Fruit fly (Drosophila melanogaster) whole organism, wandering third instar larva: Measurements from ENCODE around the gene mRpL9.
A peak's percentile ranks its signal among the peaks of the same experiment; 100 is the strongest.

ENCODE experiments used
- CG9705 ChIP-seq: fragments of 200-800 bp; sonication (Bioruptor generic); optimal IDR thresholded peaks from 2 replicates; lab custom pipeline; 2018; ENCODE audit warnings: missing biosample characterization, mild to moderate bottlenecking, missing genetic modification characterization
- Dfd ChIP-seq: fragments of >200 bp; optimal IDR thresholded peaks from 2 replicates; lab custom pipeline; 2017; ENCODE audit warnings: missing biosample characterization, missing genetic modification characterization
- Dif ChIP-seq: fragments of 200-275, 200-300 bp; sonication (Bioruptor generic); optimal IDR thresholded peaks from 2 replicates; lab custom pipeline; 2018; ENCODE audit warnings: missing biosample characterization, missing genetic modification characterization; ENCODE audit not compliant: partially characterized antibody
- GATAd ChIP-seq: sonication (Bioruptor generic); optimal IDR thresholded peaks from 2 replicates; lab custom pipeline; 2016; ENCODE audit warnings: missing biosample characterization, missing genetic modification characterization
- HLH106 ChIP-seq: fragments of 200-800 bp; optimal IDR thresholded peaks from 3 replicates; lab custom pipeline; 2019; ENCODE audit warnings: missing biosample characterization, mild to moderate bottlenecking, missing genetic modification characterization, moderate library complexity
- Mio ChIP-seq: sonication (Bioruptor generic); optimal IDR thresholded peaks from 2 replicates; lab custom pipeline; 2016; ENCODE audit warnings: missing biosample characterization, missing genetic modification characterization
- Myc ChIP-seq: fragments of >200 bp; optimal IDR thresholded peaks from 2 replicates; lab custom pipeline; 2017
- N ChIP-seq: fragments of >200 bp; optimal IDR thresholded peaks from 2 replicates; lab custom pipeline; 2018; ENCODE audit warnings: missing biosample characterization, missing external identifiers, missing genetic modification characterization
- OdsH ChIP-seq: fragments of 200-800 bp; sonication (Bioruptor generic); optimal IDR thresholded peaks from 2 replicates; lab custom pipeline; 2016; ENCODE audit warnings: missing biosample characterization, mild to moderate bottlenecking, missing genetic modification characterization
- Rel ChIP-seq, 2 experiments: fragments of 200-800 bp; sonication (Bioruptor generic) in 1 of 2; optimal IDR thresholded peaks; 2 replicates in 1 of 2; 3 replicates in 1 of 2; lab custom pipeline; 2016 to 2019; ENCODE audit warnings: mild to moderate bottlenecking in 2 of 2, missing biosample characterization in 2 of 2, missing genetic modification characterization in 2 of 2, moderate library complexity in 1 of 2
- Sp1 ChIP-seq: fragments of 200-800 bp; sonication (Bioruptor generic); optimal IDR thresholded peaks from 3 replicates; lab custom pipeline; 2019; ENCODE audit warnings: missing biosample characterization, mild to moderate bottlenecking, missing genetic modification characterization, moderate library complexity
- Vsx2 ChIP-seq: fragments of 200-300, 225-300 bp; sonication (Bioruptor generic); optimal IDR thresholded peaks from 2 replicates; lab custom pipeline; 2018; ENCODE audit warnings: missing biosample characterization, missing genetic modification characterization; ENCODE audit not compliant: partially characterized antibody
- br ChIP-seq: fragments of 200-800 bp; sonication (Bioruptor generic); optimal IDR thresholded peaks from 2 replicates; lab custom pipeline; 2016; ENCODE audit warnings: missing biosample characterization, missing genetic modification characterization
- brk ChIP-seq: fragments of 200-800 bp; sonication (Bioruptor generic); optimal IDR thresholded peaks from 2 replicates; lab custom pipeline; 2016; ENCODE audit warnings: missing biosample characterization, mild to moderate bottlenecking, missing genetic modification characterization
- dl ChIP-seq, 2 experiments: fragments of 175-275, 200-275 bp in 1 of 2; fragments of 200-275 bp in 1 of 2; sonication (Bioruptor generic); optimal IDR thresholded peaks; lab custom pipeline; 2018; ENCODE audit warnings: mild to moderate bottlenecking in 2 of 2, missing biosample characterization in 2 of 2, missing genetic modification characterization in 2 of 2, moderate library complexity in 2 of 2; ENCODE audit not compliant: partially characterized antibody in 2 of 2, insufficient read depth in 1 of 2
- dmrt93B ChIP-seq: fragments of 200-800 bp; sonication (Bioruptor generic); optimal IDR thresholded peaks from 2 replicates; lab custom pipeline; 2018; ENCODE audit warnings: missing biosample characterization, mild to moderate bottlenecking, missing genetic modification characterization
- dsf ChIP-seq: sonication (Bioruptor generic); optimal IDR thresholded peaks from 2 replicates; lab custom pipeline; 2016; ENCODE audit warnings: missing biosample characterization, missing genetic modification characterization, borderline replicate concordance
- ey ChIP-seq: fragments of 200-800 bp; sonication (Bioruptor generic); optimal IDR thresholded peaks from 2 replicates; lab custom pipeline; 2016; ENCODE audit warnings: missing biosample characterization, missing genetic modification characterization
- foxo ChIP-seq, 2 experiments: fragments of 200-800 bp; sonication (Bioruptor generic); optimal IDR thresholded peaks; 2 replicates in 1 of 2; 3 replicates in 1 of 2; lab custom pipeline; 2016 to 2017; ENCODE audit warnings: missing biosample characterization in 2 of 2, missing genetic modification characterization in 2 of 2
- fru ChIP-seq: fragments of 200-800 bp; sonication (Bioruptor generic); optimal IDR thresholded peaks from 3 replicates; lab custom pipeline; 2016; ENCODE audit warnings: missing biosample characterization, mild to moderate bottlenecking, missing genetic modification characterization
- h ChIP-seq: fragments of 200-800 bp; sonication (Bioruptor generic); optimal IDR thresholded peaks from 3 replicates; lab custom pipeline; 2016; ENCODE audit warnings: missing biosample characterization, mild to moderate bottlenecking, missing genetic modification characterization
- jim ChIP-seq: fragments of 175-275, 200-325 bp; sonication (Bioruptor generic); optimal IDR thresholded peaks from 2 replicates; lab custom pipeline; 2016; ENCODE audit warnings: missing biosample characterization, mild to moderate bottlenecking, missing genetic modification characterization
- lola ChIP-seq: fragments of >200 bp; optimal IDR thresholded peaks from 2 replicates; lab custom pipeline; 2017; ENCODE audit warnings: missing biosample characterization, missing genetic modification characterization
- pan ChIP-seq: fragments of >200 bp; optimal IDR thresholded peaks from 2 replicates; lab custom pipeline; 2017
- psq ChIP-seq: fragments of 200-800 bp; sonication (Bioruptor generic); optimal IDR thresholded peaks from 3 replicates; lab custom pipeline; 2017; ENCODE audit warnings: missing biosample characterization, mild to moderate bottlenecking, missing genetic modification characterization, moderate library complexity
- rgr ChIP-seq: fragments of 200-800 bp; sonication (Bioruptor generic); optimal IDR thresholded peaks from 3 replicates; lab custom pipeline; 2016; ENCODE audit warnings: missing biosample characterization, mild to moderate bottlenecking, missing genetic modification characterization
- sv ChIP-seq: fragments of 200-800 bp; sonication (Bioruptor generic); optimal IDR thresholded peaks from 3 replicates; lab custom pipeline; 2016; ENCODE audit warnings: missing biosample characterization, missing genetic modification characterization
- tai ChIP-seq: sonication (Bioruptor generic); optimal IDR thresholded peaks from 2 replicates; lab custom pipeline; 2016; ENCODE audit warnings: missing biosample characterization, missing genetic modification characterization
- usp ChIP-seq: fragments of >200 bp; optimal IDR thresholded peaks from 2 replicates; lab custom pipeline; 2017; ENCODE audit warnings: missing biosample characterization, missing genetic modification characterization
- woc ChIP-seq: sonication (Bioruptor generic); optimal IDR thresholded peaks from 2 replicates; lab custom pipeline; 2016; ENCODE audit warnings: missing biosample characterization, mild to moderate bottlenecking, missing genetic modification characterization

Gene mRpL9

DNA sequence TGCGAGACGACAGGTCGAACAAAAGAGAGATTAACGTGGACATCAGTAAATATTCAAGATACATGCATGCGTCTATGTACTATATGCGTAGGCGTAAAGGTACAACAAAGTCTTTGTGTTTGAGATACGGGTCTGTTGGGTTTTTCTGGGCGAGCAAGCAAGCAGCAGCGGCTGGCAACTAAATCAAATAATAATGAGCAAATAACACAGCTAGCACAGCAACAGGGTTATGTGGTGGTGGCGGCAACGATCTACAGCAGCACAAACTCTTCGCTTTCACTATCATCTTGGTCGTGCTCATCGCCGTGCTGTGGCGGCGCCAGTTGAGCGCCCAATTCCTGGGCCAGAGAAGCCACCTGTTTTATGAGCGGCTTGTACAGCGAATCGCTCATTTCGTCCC is 23.5 kb downstream of the mRpL9 start:
- TF ChIP-seq fru (GFP tag; lab: Kevin White, UChicago) (no peak), Dif (GFP tag; lab: Kevin White, UChicago) (no peak), dsf (no peak), Mio (GFP tag; lab: Kevin White, UChicago) (no peak)
- TF ChIP-seq, all 38 proteins: peak for 0

DNA sequence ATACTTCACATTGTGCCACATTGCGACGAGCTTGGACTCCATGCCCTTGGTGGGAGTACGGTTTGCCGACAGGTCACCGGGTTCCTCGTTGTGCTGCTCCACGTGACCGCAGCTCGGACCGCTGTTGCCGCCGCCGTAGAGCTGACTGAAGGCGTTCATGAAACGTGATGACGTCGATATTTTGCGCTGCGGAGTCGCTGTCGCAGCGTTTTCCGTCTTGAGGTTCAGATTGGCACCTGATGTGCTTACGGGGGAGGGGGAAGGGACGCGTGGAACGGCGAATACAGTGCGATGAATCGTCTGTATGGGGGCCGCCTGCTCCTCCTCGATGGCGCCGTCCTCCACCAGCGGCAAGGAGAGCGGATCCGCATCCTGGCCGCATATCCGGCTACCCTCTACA is 25.6 kb downstream of the mRpL9 start:
- TF ChIP-seq Mio (GFP tag; lab: Kevin White, UChicago), result no peak
- no peak for TF ChIP-seq OdsH (GFP tag; lab: Kevin White, UChicago)
- no peak for TF ChIP-seq jim
- TF ChIP-seq pan (lab: Kevin White, UChicago), result no peak
- TF ChIP-seq dsf, result no peak
- TF ChIP-seq tai (GFP tag; lab: Kevin White, UChicago), result no peak
- no peak for TF ChIP-seq Myc (lab: Kevin White, UChicago)
- TF ChIP-seq h, result no peak
- TF ChIP-seq psq, result no peak
- no peak for TF ChIP-seq dmrt93B
- no peak for TF ChIP-seq dl (GFP tag; optimal IDR thresholded peaks at IDR 0.05; lab: Kevin White, UChicago; ENCODE audit: insufficient read depth in 1 of 2, partially characterized antibody in 2 of 2)
- TF ChIP-seq rgr, result no peak
- TF ChIP-seq brk (GFP tag; lab: Kevin White, UChicago), result no peak
- TF ChIP-seq Dfd (GFP tag; lab: Kevin White, UChicago), result no peak
- TF ChIP-seq ey (GFP tag; lab: Kevin White, UChicago), result no peak

DNA sequence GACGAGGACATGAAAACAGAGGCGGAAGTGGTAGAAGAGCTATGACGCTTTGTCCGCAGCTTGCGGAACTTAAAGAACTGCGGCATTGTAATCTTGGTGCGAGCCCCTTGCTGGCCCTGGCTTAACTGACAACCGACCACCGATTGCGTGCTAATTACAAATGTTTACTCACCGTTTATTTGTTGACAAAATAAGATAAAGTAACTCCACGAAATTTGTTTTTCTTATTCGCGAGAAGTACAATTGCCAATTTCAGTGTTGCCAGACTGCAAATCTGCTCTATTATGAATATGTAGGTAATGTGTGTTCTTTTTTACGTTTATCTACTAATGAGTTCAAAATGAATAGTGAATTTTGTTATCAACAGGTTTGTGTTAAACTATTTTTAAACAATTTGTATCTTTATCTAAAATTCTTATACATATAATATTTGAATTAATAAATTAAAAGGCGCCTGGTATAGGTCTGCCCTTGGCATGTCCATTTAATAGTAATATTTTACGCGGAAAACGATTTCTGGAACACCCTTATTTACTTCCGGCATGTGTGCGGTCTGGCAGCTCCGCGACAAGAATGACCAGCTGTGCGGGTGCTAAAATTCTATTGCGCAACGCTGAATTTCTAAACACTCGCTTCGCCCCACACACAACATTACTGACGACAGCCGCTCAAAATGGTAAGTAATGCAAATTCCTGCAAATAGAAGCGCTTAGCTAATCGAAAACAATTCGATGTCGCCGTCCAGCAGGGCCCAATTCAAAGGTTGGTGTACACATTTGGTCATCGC is 26.3 kb downstream of the mRpL9 start, which contains the start of the genes Atg4b and Hibch:
Gene Atg4b, minus strand, starts transcription at position 280 of the 787 bp plus-strand sequence.
Gene Hibch, plus strand, starts transcription at position 585 of the 787 bp plus-strand sequence.
- TF ChIP-seq woc (GFP tag; lab: Kevin White, UChicago) (no peak), Sp1 (GFP tag; lab: Kevin White, UChicago) (peak; percentile 84), OdsH (GFP tag; lab: Kevin White, UChicago) (peak; percentile 75), psq (peak; percentile 73), h (peak; percentile 76), foxo (GFP tag; optimal IDR thresholded peaks at IDR 0.05; lab: Kevin White, UChicago) (peak in 1 of 2 experiments; percentile 83), fru (GFP tag; lab: Kevin White, UChicago) (peak; percentile 89), Vsx2 (GFP tag; lab: Kevin White, UChicago) (no peak), sv (GFP tag; lab: Kevin White, UChicago) (peak; percentile 26), br (GFP tag; lab: Kevin White, UChicago) (peak; percentile 57), ey (GFP tag; lab: Kevin White, UChicago) (peak; percentile 56), CG9705 (GFP tag; lab: Kevin White, UChicago) (peak; percentile 82), rgr (peak; percentile 80), HLH106 (tag; lab: Kevin White, UChicago) (peak; percentile 93), Myc (lab: Kevin White, UChicago) (no peak), Dfd (GFP tag; lab: Kevin White, UChicago) (no peak), Rel (GFP tag; optimal IDR thresholded peaks at IDR 0.05; lab: Kevin White, UChicago) (no peak), Rel (tag; optimal IDR thresholded peaks at IDR 0.05; lab: Kevin White, UChicago) (peak; percentile 84)
- TF ChIP-seq, all 38 proteins: peak for 13

DNA sequence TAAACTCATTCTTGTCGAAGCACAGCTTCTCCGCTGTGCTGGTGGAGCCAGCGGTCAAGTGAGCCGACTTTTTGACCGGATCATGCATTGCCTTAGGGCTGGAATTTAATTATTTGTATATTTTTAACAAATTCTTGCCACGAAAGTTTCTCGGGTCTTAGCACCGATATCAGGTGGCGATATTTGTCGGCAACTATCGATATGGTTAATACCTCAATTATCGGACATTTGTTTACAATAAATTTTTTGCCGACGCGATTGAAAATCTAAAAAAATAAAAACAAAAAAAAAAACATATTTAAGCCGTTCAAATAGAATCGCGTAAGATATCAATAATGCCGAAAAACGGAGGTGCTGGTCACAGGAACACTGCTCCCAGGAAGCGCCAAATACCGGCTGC is 31.0 kb downstream of the mRpL9 start, which contains the start of the genes Cog2 and Trax:
Gene Cog2, minus strand, starts transcription at position 168 of the 400 bp plus-strand sequence.
Gene Trax, plus strand, starts transcription at position 203 of the 400 bp plus-strand sequence.
- TF ChIP-seq usp, result no peak
- TF ChIP-seq rgr, result no peak
- no peak for TF ChIP-seq HLH106 (tag; lab: Kevin White, UChicago)
- TF ChIP-seq lola (GFP tag; lab: Kevin White, UChicago), result no peak
- no peak for TF ChIP-seq N
- TF ChIP-seq CG9705 (GFP tag; lab: Kevin White, UChicago), result no peak
- no peak for TF ChIP-seq GATAd (GFP tag; lab: Kevin White, UChicago)
- no peak for TF ChIP-seq Myc (lab: Kevin White, UChicago)
- no peak for TF ChIP-seq brk (GFP tag; lab: Kevin White, UChicago)
- no peak for TF ChIP-seq Vsx2 (GFP tag; lab: Kevin White, UChicago)
- TF ChIP-seq h, result no peak
- TF ChIP-seq foxo (GFP tag; optimal IDR thresholded peaks at IDR 0.05; lab: Kevin White, UChicago), result no peak
- no peak for TF ChIP-seq jim
- no peak for TF ChIP-seq br (GFP tag; lab: Kevin White, UChicago)
